Fruit fly (Drosophila melanogaster) Kc167 (cell line): Measurements from ENCODE around the gene CG42655.

Experiments
- Myc ChIP-seq: fragments of >200 bp; optimal IDR thresholded peaks from 2 replicates; lab custom pipeline; 2017; ENCODE audit warnings: missing external identifiers
- Sin3A ChIP-seq: fragments of >200 bp; optimal IDR thresholded peaks from 2 replicates; lab custom pipeline; 2018; ENCODE audit warnings: missing external identifiers
- h ChIP-seq: fragments of >200 bp; optimal IDR thresholded peaks from 3 replicates; lab custom pipeline; 2018; ENCODE audit warnings: missing external identifiers
- insv ChIP-seq: fragments of >200 bp; optimal IDR thresholded peaks from 3 replicates; lab custom pipeline; 2018; ENCODE audit warnings: missing external identifiers
- psq ChIP-seq: fragments of >200 bp; optimal IDR thresholded peaks from 2 replicates; lab custom pipeline; 2017; ENCODE audit warnings: missing external identifiers
- ttk ChIP-seq: sonication (Bioruptor generic); optimal IDR thresholded peaks from 2 replicates; lab custom pipeline; 2017; ENCODE audit warnings: missing external identifiers

The CG42655 gene

dm6 chr3L:19939024-19939423 lies 14.5 kb downstream of the CG42655 start, which contains the start of gene Ac76E:
TSS of gene Ac76E (plus strand) at chr3L:19939287.
- TF ChIP-seq ttk (lab: Kevin White, UChicago) (no peak), Sin3A (lab: Kevin White, UChicago) (no peak), insv (lab: Kevin White, UChicago) (no peak), Myc (lab: Kevin White, UChicago) (no peak), psq (lab: Kevin White, UChicago) (no peak), h (lab: Kevin White, UChicago) (no peak)

- TF ChIP-seq h (lab: Kevin White, UChicago) = no peak
- no peak for TF ChIP-seq ttk (lab: Kevin White, UChicago)
- TF ChIP-seq psq (lab: Kevin White, UChicago) = no peak
- TF ChIP-seq Sin3A (lab: Kevin White, UChicago) = no peak
- TF ChIP-seq insv (lab: Kevin White, UChicago) = no peak
- no peak for TF ChIP-seq Myc (lab: Kevin White, UChicago)
Observed at dm6 chr3L:19932917-19933316, 20.6 kb downstream of the CG42655 start.

- TF ChIP-seq Myc (lab: Kevin White, UChicago) = no peak
- TF ChIP-seq h (lab: Kevin White, UChicago) = no peak
- no peak for TF ChIP-seq Sin3A (lab: Kevin White, UChicago)
- no peak for TF ChIP-seq psq (lab: Kevin White, UChicago)
- no peak for TF ChIP-seq ttk (lab: Kevin White, UChicago)
- no peak for TF ChIP-seq insv (lab: Kevin White, UChicago)
Observed at dm6 chr3L:19931391-19931790, 22.1 kb downstream of the CG42655 start, which contains the start of gene CG46462. TSS of gene CG46462 (plus strand) at chr3L:19931691.

dm6 chr3L:19929719-19930334 lies 23.7 kb downstream of the CG42655 start:
- TF ChIP-seq Sin3A (lab: Kevin White, UChicago) (no peak), Myc (lab: Kevin White, UChicago) (no peak), psq (lab: Kevin White, UChicago) (no peak), ttk (lab: Kevin White, UChicago) (no peak), insv (lab: Kevin White, UChicago) (no peak), h (lab: Kevin White, UChicago) (no peak)

DNA sequence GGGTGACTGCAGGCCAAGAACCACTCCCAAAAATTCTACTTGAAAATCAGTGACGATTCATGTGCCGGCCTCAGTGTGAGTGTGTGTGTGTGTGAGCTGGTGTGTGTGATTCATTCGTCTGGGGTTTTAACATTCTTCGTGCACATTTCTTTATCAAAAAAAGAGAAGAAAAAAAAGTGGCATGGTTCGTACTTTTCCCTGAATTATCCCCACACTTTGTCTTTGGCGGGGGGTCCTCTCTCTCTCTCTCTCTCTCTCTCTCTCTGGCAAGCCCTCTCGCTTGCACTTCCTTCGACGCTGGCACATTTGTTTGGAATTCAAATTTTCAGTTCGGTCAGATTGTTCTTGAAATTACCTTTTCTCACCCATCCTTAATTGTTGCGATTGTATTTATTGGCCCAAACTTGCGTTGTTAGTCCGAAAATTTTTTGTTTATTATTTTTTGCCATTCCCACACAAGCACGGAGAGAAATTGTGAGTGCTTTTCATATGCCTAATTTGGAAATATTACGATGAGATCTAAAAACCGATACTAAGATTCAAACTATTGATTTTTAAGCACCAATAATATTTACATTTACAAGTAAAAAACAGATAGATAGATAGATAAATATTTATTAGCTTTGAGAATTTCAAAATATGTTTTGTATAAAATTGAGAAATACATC lies 24.3 kb downstream of the CG42655 start:
- no peak for TF ChIP-seq Sin3A (lab: Kevin White, UChicago)
- no peak for TF ChIP-seq insv (lab: Kevin White, UChicago)
- TF ChIP-seq h (lab: Kevin White, UChicago) = no peak
- TF ChIP-seq psq (lab: Kevin White, UChicago) = no peak
- TF ChIP-seq Myc (lab: Kevin White, UChicago) = no peak
- no peak for TF ChIP-seq ttk (lab: Kevin White, UChicago)

dm6 chr3L:19928435-19929011 lies 25.0 kb downstream of the CG42655 start, which contains the start of the genes CG8004 and RhoGDI:
TSS of gene CG8004 (minus strand) at chr3L:19928508.
TSS of gene RhoGDI (plus strand) at chr3L:19928743.
- TF ChIP-seq psq (lab: Kevin White, UChicago) (no peak), Myc (lab: Kevin White, UChicago) (no peak), h (lab: Kevin White, UChicago) (no peak), Sin3A (lab: Kevin White, UChicago) (no peak), insv (lab: Kevin White, UChicago) (no peak), ttk (lab: Kevin White, UChicago) (no peak)

DNA sequence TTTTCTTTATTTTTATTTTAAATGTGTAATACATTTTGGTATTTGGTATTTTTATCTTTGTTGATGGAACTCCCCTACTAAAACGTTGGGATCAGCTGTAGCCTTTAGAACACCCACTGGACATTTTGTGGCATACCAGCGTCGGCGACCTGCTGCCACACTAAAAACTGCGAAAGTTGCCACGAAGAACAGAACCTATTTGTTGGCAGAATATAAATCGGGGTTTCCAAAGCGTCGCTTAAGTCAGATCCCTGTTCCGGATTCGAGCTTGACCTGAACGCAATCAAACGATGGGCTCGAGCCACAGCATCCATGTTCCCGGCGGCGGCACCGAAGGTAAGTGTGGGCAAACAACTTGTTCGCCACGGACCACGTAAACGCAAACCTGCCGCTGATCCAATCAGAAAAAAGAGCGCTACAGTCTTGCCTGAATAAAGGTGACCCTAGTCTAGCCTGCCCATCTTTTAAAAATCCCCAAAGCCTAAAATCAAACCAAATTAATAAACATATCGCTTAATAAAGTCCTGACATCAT lies 28.7 kb downstream of the CG42655 start, which contains the start of gene Grasp65:
Grasp65 (plus strand) TSS at position 173 of the 534 bp plus-strand sequence.
- TF ChIP-seq h (lab: Kevin White, UChicago) = no peak
- TF ChIP-seq Myc (lab: Kevin White, UChicago) = no peak
- no peak for TF ChIP-seq insv (lab: Kevin White, UChicago)
- no peak for TF ChIP-seq Sin3A (lab: Kevin White, UChicago)
- no peak for TF ChIP-seq ttk (lab: Kevin White, UChicago)
- no peak for TF ChIP-seq psq (lab: Kevin White, UChicago)

- TF ChIP-seq h (lab: Kevin White, UChicago) = no peak
- no peak for TF ChIP-seq Sin3A (lab: Kevin White, UChicago)
- no peak for TF ChIP-seq psq (lab: Kevin White, UChicago)
- no peak for TF ChIP-seq ttk (lab: Kevin White, UChicago)
- TF ChIP-seq Myc (lab: Kevin White, UChicago) = no peak
- no peak for TF ChIP-seq insv (lab: Kevin White, UChicago)
Observed at dm6 chr3L:19922833-19923745, 30.4 kb downstream of the CG42655 start, which contains the start of gene Pfdn6. TSS of gene Pfdn6 (plus strand) at chr3L:19923671.

dm6 chr3L:19919981-19920380 lies 33.5 kb downstream of the CG42655 start:
- TF ChIP-seq h (lab: Kevin White, UChicago) = no peak
- TF ChIP-seq insv (lab: Kevin White, UChicago) = no peak
- TF ChIP-seq Sin3A (lab: Kevin White, UChicago) = no peak
- TF ChIP-seq psq (lab: Kevin White, UChicago) = no peak
- no peak for TF ChIP-seq Myc (lab: Kevin White, UChicago)
- no peak for TF ChIP-seq ttk (lab: Kevin White, UChicago)

DNA sequence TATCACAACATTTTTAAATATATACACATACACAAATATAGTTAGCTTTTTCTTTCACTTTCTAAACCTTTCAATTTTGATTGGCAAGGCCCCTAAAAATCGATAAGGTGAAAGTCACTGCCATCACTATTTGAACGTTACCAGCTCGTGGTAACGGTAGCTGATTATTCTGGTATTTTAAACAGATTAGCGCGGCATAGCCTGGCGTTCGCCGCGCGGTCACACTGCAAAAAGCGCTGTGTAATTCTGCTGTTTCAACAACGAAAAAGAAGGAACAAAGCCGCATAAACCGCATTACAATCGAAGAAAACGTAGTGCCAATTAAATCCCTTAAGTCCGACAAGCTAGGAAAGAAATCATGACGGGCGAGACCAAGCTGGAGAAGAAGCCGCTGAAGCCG lies 38.7 kb downstream of the CG42655 start, which contains the start of gene Rpn1:
Rpn1 (plus strand) TSS at position 219 of the 400 bp plus-strand sequence.
- TF ChIP-seq h (lab: Kevin White, UChicago) (no peak), psq (lab: Kevin White, UChicago) (no peak), Sin3A (lab: Kevin White, UChicago) (no peak), insv (lab: Kevin White, UChicago) (no peak), ttk (lab: Kevin White, UChicago) (no peak), Myc (lab: Kevin White, UChicago) (no peak)
